Fruit fly (Drosophila melanogaster) whole organism, adult: Measurements from ENCODE around the gene Cp190.

Experiments used
- CG33017 ChIP-seq: fragments of 200-800 bp; sonication (Bioruptor generic); optimal IDR thresholded peaks from 2 replicates; lab custom pipeline; 2018; ENCODE audit warnings: missing biosample characterization, mild to moderate bottlenecking, missing genetic modification characterization, moderate library complexity
- Crg-1 ChIP-seq: fragments of 200-800 bp; sonication (Bioruptor generic); optimal IDR thresholded peaks from 2 replicates; lab custom pipeline; 2016; ENCODE audit warnings: missing biosample characterization, missing genetic modification characterization
- bab1 ChIP-seq: fragments of 200-800 bp; sonication (Bioruptor generic); optimal IDR thresholded peaks from 3 replicates; lab custom pipeline; 2019; ENCODE audit warnings: missing biosample characterization, mild to moderate bottlenecking, missing genetic modification characterization, moderate library complexity

dm6 chr3R:15242186-15243045 is 32.6 kb downstream of the Cp190 start, which contains the start of the genes tefu and Hsc70-4:
- TF ChIP-seq bab1 (GFP tag; lab: Kevin White, UChicago), result peak; percentile 69
- peak; percentile 0 for TF ChIP-seq CG33017 (tag; lab: Kevin White, UChicago)
- TF ChIP-seq Crg-1 (GFP tag; lab: Kevin White, UChicago), result no peak
